Worm (Caenorhabditis elegans) whole organism, young adult: ENCODE measurements around the gene rars-1.
A peak's percentile ranks its signal among the peaks of the same experiment; 100 is the strongest.

Experiments
- C06A6.2 ChIP-seq: fragments of 200-800 bp; sonication (Bioruptor generic); conservative IDR thresholded peaks from 2 replicates; pipeline ENCODE4 v1.3.6; 2022; ENCODE audit warnings: missing genetic modification characterization, missing compliant biosample characterization
- C17E4.6 ChIP-seq: fragments of 200-800 bp; sonication (Bioruptor generic); IDR thresholded peaks from 2 replicates; pipeline ENCODE4 v1.3.6; 2022; ENCODE audit warnings: missing genetic modification reagents, missing genetic modification characterization, missing compliant biosample characterization
- F10E7.11 ChIP-seq: sonication (generic microtip); optimal IDR thresholded peaks from 2 replicates; lab custom pipeline; 2017; ENCODE audit warnings: mild to moderate bottlenecking, missing genetic modification characterization, moderate library complexity, missing compliant biosample characterization
- F23B12.7 ChIP-seq: sonication (generic microtip); optimal IDR thresholded peaks from 2 replicates; lab custom pipeline; 2017; ENCODE audit warnings: missing genetic modification characterization, mild to moderate bottlenecking, missing compliant biosample characterization, antibody characterized with exemption, moderate library complexity; ENCODE audit not compliant: insufficient read depth
- F33H1.4 ChIP-seq: fragments of 200-800 bp; sonication (Bioruptor generic); IDR thresholded peaks from 2 replicates; pipeline ENCODE4 v1.3.6; 2022; ENCODE audit warnings: missing genetic modification reagents, missing genetic modification characterization, missing compliant biosample characterization
- F37B4.10 ChIP-seq: fragments of 200-800 bp; sonication (Bioruptor generic); IDR thresholded peaks from 2 replicates; pipeline ENCODE4 v1.3.6; 2022; ENCODE audit warnings: missing genetic modification characterization, missing compliant biosample characterization
- F49E8.2 ChIP-seq: sonication (generic microtip); optimal IDR thresholded peaks from 3 replicates; lab custom pipeline; 2017; ENCODE audit warnings: missing genetic modification characterization, mild to moderate bottlenecking, missing compliant biosample characterization, antibody characterized with exemption, moderate library complexity; ENCODE audit not compliant: insufficient read depth
- F55B11.4 ChIP-seq: sonication (generic microtip); optimal IDR thresholded peaks from 2 replicates; lab custom pipeline; 2016; ENCODE audit warnings: missing compliant biosample characterization, missing genetic modification characterization, borderline replicate concordance; ENCODE audit not compliant: insufficient read depth
- F57A8.1 ChIP-seq: fragments of 200-800 bp; sonication (Bioruptor generic); optimal IDR thresholded peaks from 2 replicates; lab custom pipeline; 2018; ENCODE audit warnings: mild to moderate bottlenecking, missing genetic modification characterization, moderate library complexity, missing compliant biosample characterization
- F57C9.4 ChIP-seq: sonication (generic microtip); optimal IDR thresholded peaks from 2 replicates; lab custom pipeline; 2017; ENCODE audit warnings: mild to moderate bottlenecking, missing genetic modification characterization, missing compliant biosample characterization
- K11D2.4 ChIP-seq: fragments of 200-800 bp; sonication (Bioruptor generic); IDR thresholded peaks from 2 replicates; pipeline ENCODE4 v1.3.6; 2022; ENCODE audit warnings: missing genetic modification reagents, missing genetic modification characterization, missing compliant biosample characterization
- K12H6.12 ChIP-seq: fragments of 200-800 bp; sonication (Bioruptor generic); optimal IDR thresholded peaks from 2 replicates; lab custom pipeline; 2018; ENCODE audit warnings: mild to moderate bottlenecking, missing genetic modification characterization, missing compliant biosample characterization
- Y95B8A.8 ChIP-seq: fragments of 200-800 bp; sonication (Bioruptor generic); IDR thresholded peaks from 2 replicates; pipeline ENCODE4 v1.3.6; 2022; ENCODE audit warnings: missing genetic modification reagents, missing genetic modification characterization, missing compliant biosample characterization
- atf-7 ChIP-seq: sonication (generic microtip); optimal IDR thresholded peaks from 2 replicates; lab custom pipeline; 2017; ENCODE audit warnings: mild to moderate bottlenecking, missing genetic modification characterization, missing compliant biosample characterization
- cebp-2 ChIP-seq: fragments of 200-800 bp; sonication (Bioruptor generic); IDR thresholded peaks from 2 replicates; pipeline ENCODE4 v1.3.6; 2022; ENCODE audit warnings: missing genetic modification characterization, missing compliant biosample characterization
- ceh-100 ChIP-seq: fragments of 200-800 bp; sonication (Bioruptor generic); IDR thresholded peaks from 2 replicates; pipeline ENCODE4 v1.3.6; 2022; ENCODE audit warnings: missing genetic modification reagents, missing genetic modification characterization, missing compliant biosample characterization
- ceh-27 ChIP-seq: fragments of 200-800 bp; sonication (Bioruptor generic); optimal IDR thresholded peaks from 2 replicates; lab custom pipeline; 2018; ENCODE audit warnings: mild to moderate bottlenecking, missing genetic modification characterization, moderate library complexity, missing compliant biosample characterization
- ceh-79 ChIP-seq: sonication (generic microtip); optimal IDR thresholded peaks from 2 replicates; lab custom pipeline; 2017; ENCODE audit warnings: mild to moderate bottlenecking, missing genetic modification characterization, missing compliant biosample characterization
- ceh-91 ChIP-seq: fragments of 200-800 bp; sonication (Bioruptor generic); IDR thresholded peaks from 2 replicates; pipeline ENCODE4 v1.3.6; 2022; ENCODE audit warnings: missing genetic modification reagents, missing genetic modification characterization, missing compliant biosample characterization
- hmg-1.2 ChIP-seq: fragments of 200-800 bp; sonication (Bioruptor generic); IDR thresholded peaks from 2 replicates; pipeline ENCODE4 v1.3.6; 2022; ENCODE audit warnings: missing genetic modification reagents, missing genetic modification characterization, missing compliant biosample characterization
- hmg-20 ChIP-seq: fragments of 200-800 bp; sonication (Bioruptor generic); IDR thresholded peaks from 2 replicates; pipeline ENCODE4 v1.3.6; 2022; ENCODE audit warnings: missing genetic modification reagents, missing genetic modification characterization, missing compliant biosample characterization
- lag-1 ChIP-seq: fragments of 200-800 bp; sonication (Bioruptor generic); IDR thresholded peaks from 2 replicates; pipeline ENCODE4 v1.3.6; 2022; ENCODE audit warnings: missing genetic modification reagents, missing genetic modification characterization, missing compliant biosample characterization
- let-526 ChIP-seq: fragments of 200-800 bp; sonication (Bioruptor generic); IDR thresholded peaks from 2 replicates; pipeline ENCODE4 v1.3.6; 2022; ENCODE audit warnings: missing genetic modification reagents, missing genetic modification characterization, missing compliant biosample characterization
- lin-35 ChIP-seq, 3 experiments: fragments of 150-350 bp in 2 of 3; sonication (generic microtip) in 1 of 3; optimal IDR thresholded peaks; 2 replicates each; lab custom pipeline; 2014 to 2018; ENCODE audit warnings: missing biosample characterization in 3 of 3, missing genetic modification characterization in 3 of 3, missing genetic modification reagents in 3 of 3
- lin-40 ChIP-seq: sonication (generic microtip); optimal IDR thresholded peaks from 2 replicates; lab custom pipeline; 2016; ENCODE audit warnings: missing genetic modification characterization, mild to moderate bottlenecking, missing compliant biosample characterization, missing genotype, missing genetic modification reagents
- lir-1 ChIP-seq: fragments of 200-800 bp; sonication (Bioruptor generic); conservative IDR thresholded peaks from 2 replicates; pipeline ENCODE4 v1.3.6; 2022; ENCODE audit warnings: missing genetic modification reagents, missing genetic modification characterization, missing compliant biosample characterization
- lsl-1 ChIP-seq: fragments of 200-800 bp; sonication (Bioruptor generic); optimal IDR thresholded peaks from 2 replicates; lab custom pipeline; 2018; ENCODE audit warnings: mild to moderate bottlenecking, missing genetic modification characterization, moderate library complexity, missing compliant biosample characterization
- lsy-27 ChIP-seq: sonication (generic microtip); optimal IDR thresholded peaks from 2 replicates; lab custom pipeline; 2017; ENCODE audit warnings: missing genetic modification characterization, mild to moderate bottlenecking, missing compliant biosample characterization, antibody characterized with exemption, missing genotype, borderline replicate concordance; ENCODE audit not compliant: insufficient read depth
- madf-3 ChIP-seq: fragments of 200-800 bp; sonication (Bioruptor generic); IDR thresholded peaks from 2 replicates; pipeline ENCODE4 v1.3.6; 2022; ENCODE audit warnings: missing genetic modification reagents, missing genetic modification characterization, missing compliant biosample characterization
- madf-6 ChIP-seq: fragments of 200-800 bp; sonication (Bioruptor generic); IDR thresholded peaks from 2 replicates; pipeline ENCODE4 v1.3.6; 2022; ENCODE audit warnings: missing genetic modification reagents, missing genetic modification characterization, missing compliant biosample characterization
- mcd-1 ChIP-seq: fragments of 200-800 bp; sonication (Bioruptor generic); IDR thresholded peaks from 2 replicates; pipeline ENCODE4 v1.3.6; 2022; ENCODE audit warnings: missing genetic modification reagents, missing genetic modification characterization, missing compliant biosample characterization
- mes-4 ChIP-seq: sonication (generic microtip); optimal IDR thresholded peaks from 2 replicates; lab custom pipeline; 2016; ENCODE audit warnings: missing genotype, missing genetic modification characterization, missing compliant biosample characterization
- mxl-1 ChIP-seq: sonication (generic microtip); optimal IDR thresholded peaks from 2 replicates; lab custom pipeline; 2016; ENCODE audit warnings: missing genetic modification characterization, missing compliant biosample characterization
- nfya-1 ChIP-seq: sonication (generic microtip); optimal IDR thresholded peaks from 2 replicates; lab custom pipeline; 2017; ENCODE audit warnings: antibody characterized with exemption, missing compliant biosample characterization, missing genetic modification characterization, borderline replicate concordance; ENCODE audit not compliant: insufficient read depth
- nfya-2 ChIP-seq: fragments of 200-800 bp; sonication (Bioruptor generic); IDR thresholded peaks from 2 replicates; pipeline ENCODE4 v1.3.6; 2022; ENCODE audit warnings: missing genetic modification reagents, missing genetic modification characterization, missing compliant biosample characterization
- nhr-27 ChIP-seq: fragments of 200-800 bp; sonication (Bioruptor generic); optimal IDR thresholded peaks from 2 replicates; lab custom pipeline; 2018; ENCODE audit warnings: mild to moderate bottlenecking, missing genetic modification characterization, moderate library complexity, missing compliant biosample characterization
- nhr-90 ChIP-seq: sonication (generic microtip); optimal IDR thresholded peaks from 2 replicates; lab custom pipeline; 2016; ENCODE audit warnings: missing genotype, mild to moderate bottlenecking, missing genetic modification characterization, missing compliant biosample characterization
- pbrm-1 ChIP-seq: fragments of 200-800 bp; sonication (Bioruptor generic); IDR thresholded peaks from 2 replicates; pipeline ENCODE4 v1.3.6; 2022; ENCODE audit warnings: missing genetic modification reagents, missing genetic modification characterization, missing compliant biosample characterization
- rcor-1 ChIP-seq: fragments of 200-800 bp; sonication (Bioruptor generic); IDR thresholded peaks from 2 replicates; pipeline ENCODE4 v1.3.6; 2022; ENCODE audit warnings: missing genetic modification reagents, missing genetic modification characterization, missing compliant biosample characterization
- repo-1 ChIP-seq: sonication (generic microtip); optimal IDR thresholded peaks from 2 replicates; lab custom pipeline; 2017; ENCODE audit warnings: mild to moderate bottlenecking, missing genetic modification characterization, missing compliant biosample characterization
- rpc-1 ChIP-seq, 2 experiments: fragments of 150-350 bp in 1 of 2; sonication (generic microtip) in 1 of 2; optimal IDR thresholded peaks; 2 replicates each; lab custom pipeline; 2014 to 2018; ENCODE audit warnings: missing biosample characterization in 1 of 2, missing genetic modification characterization in 1 of 2, missing genetic modification reagents in 1 of 2, missing genotype in 1 of 2
- snpc-1.1 ChIP-seq: sonication (generic microtip); optimal IDR thresholded peaks from 2 replicates; lab custom pipeline; 2017; ENCODE audit warnings: missing genetic modification characterization, mild to moderate bottlenecking, missing compliant biosample characterization, antibody characterized with exemption, moderate library complexity, missing genotype, missing genetic modification reagents; ENCODE audit not compliant: insufficient read depth
- snpc-3.4 ChIP-seq: sonication (generic microtip); optimal IDR thresholded peaks from 2 replicates; lab custom pipeline; 2017; ENCODE audit warnings: missing genetic modification characterization, mild to moderate bottlenecking, missing compliant biosample characterization, antibody characterized with exemption, moderate library complexity, missing genotype, missing genetic modification reagents
- tlf-1 ChIP-seq: fragments of 200-800 bp; sonication (Bioruptor generic); optimal IDR thresholded peaks from 2 replicates; lab custom pipeline; 2018; ENCODE audit warnings: mild to moderate bottlenecking, missing genetic modification characterization, missing compliant biosample characterization
- unc-130 ChIP-seq: sonication (generic microtip); optimal IDR thresholded peaks from 2 replicates; lab custom pipeline; 2016; ENCODE audit warnings: missing genetic modification reagents, missing genetic modification characterization, missing compliant biosample characterization
- unc-62 ChIP-seq: fragments of 150-350 bp; optimal IDR thresholded peaks from 2 replicates; lab custom pipeline; 2014; ENCODE audit warnings: missing biosample characterization, missing genetic modification reagents, missing genetic modification characterization
- ztf-18 ChIP-seq: sonication (generic microtip); optimal IDR thresholded peaks from 2 replicates; lab custom pipeline; 2016; ENCODE audit warnings: missing genotype, mild to moderate bottlenecking, missing genetic modification characterization, missing compliant biosample characterization

The rars-1 gene

ce11 chrIII:4962886-4963285 lies 45.9 kb upstream of the rars-1 start, which contains the start of gene C27F2.9 (continued):
- peak; percentile 90 for TF ChIP-seq rcor-1 (GFP tag; lab: Robert Waterston, UW)
- TF ChIP-seq cebp-2 (GFP tag; lab: Robert Waterston, UW) = no peak
- TF ChIP-seq madf-3 (GFP tag; lab: Robert Waterston, UW) = peak; percentile 86; the same call in 1 of the 2 replicates
- no peak for TF ChIP-seq F37B4.10 (GFP tag; lab: Robert Waterston, UW)
- no peak; the same call in 1 of the 2 replicates for TF ChIP-seq lir-1
- TF ChIP-seq lsl-1 (GFP tag; lab: Kevin White, UChicago) = peak; percentile 77
- peak; percentile 90 for TF ChIP-seq mcd-1
- TF ChIP-seq pbrm-1 (GFP tag; lab: Robert Waterston, UW) = peak; percentile 73
- peak; percentile 83 for TF ChIP-seq K11D2.4 (GFP tag; lab: Robert Waterston, UW)
- no peak for TF ChIP-seq F10E7.11
- TF ChIP-seq lag-1 = no peak
- peak; percentile 82 to 98 (median 87) for TF ChIP-seq lin-35 (GFP tag; optimal IDR thresholded peaks at IDR 0.05; lab: Kevin White, UChicago)
- peak; percentile 48 for TF ChIP-seq unc-130 (GFP tag; lab: Kevin White, UChicago)
- TF ChIP-seq tlf-1 (GFP tag; lab: Kevin White, UChicago) = peak; percentile 83
- TF ChIP-seq ztf-18 (tag; lab: Kevin White, UChicago) = peak; percentile 98
- TF ChIP-seq let-526 (GFP tag; lab: Robert Waterston, UW) = no peak
- no peak for TF ChIP-seq unc-62 (GFP tag; lab: Kevin White, UChicago)
- TF ChIP-seq lsy-27 (tag; lab: Kevin White, UChicago) = no peak
- TF ChIP-seq F23B12.7 (tag; lab: Kevin White, UChicago) = peak; percentile 24
- no peak for TF ChIP-seq F57C9.4
- TF ChIP-seq hmg-1.2 (GFP tag; lab: Robert Waterston, UW) = peak; percentile 67
- no peak for TF ChIP-seq F55B11.4 (tag; lab: Kevin White, UChicago)
- no peak for TF ChIP-seq atf-7 (tag; lab: Kevin White, UChicago)
- TF ChIP-seq nfya-2 (GFP tag; lab: Robert Waterston, UW) = no peak
- TF ChIP-seq madf-6 = no peak
- no peak for TF ChIP-seq Y95B8A.8
- TF ChIP-seq C17E4.6 = no peak
- peak; percentile 54 for TF ChIP-seq K12H6.12
- no peak for TF ChIP-seq F49E8.2
- TF ChIP-seq nhr-90 (tag; lab: Kevin White, UChicago) = no peak
- TF ChIP-seq mxl-1 (tag; lab: Kevin White, UChicago) = no peak
- TF ChIP-seq lin-40 = peak; percentile 86
- TF ChIP-seq ceh-100 (GFP tag; lab: Robert Waterston, UW) = peak; percentile 67; the same call in 1 of the 2 replicates
- TF ChIP-seq mes-4 = no peak
- TF ChIP-seq ceh-27 (GFP tag; lab: Kevin White, UChicago) = peak; percentile 34
- TF ChIP-seq F57A8.1 (GFP tag; lab: Kevin White, UChicago) = no peak
- TF ChIP-seq nfya-1 (tag; lab: Kevin White, UChicago) = no peak
- no peak for TF ChIP-seq snpc-1.1 (tag; lab: Kevin White, UChicago)
- peak; percentile 79 for TF ChIP-seq F33H1.4 (GFP tag; lab: Robert Waterston, UW)
- TF ChIP-seq ceh-91 (GFP tag; lab: Robert Waterston, UW) = peak; percentile 61; the same call in 1 of the 2 replicates
- TF ChIP-seq snpc-3.4 (tag; lab: Kevin White, UChicago) = peak; percentile 69
- TF ChIP-seq nhr-27 (tag; lab: Kevin White, UChicago) = no peak
- peak; percentile 56 for TF ChIP-seq repo-1 (tag; lab: Kevin White, UChicago)
- no peak for TF ChIP-seq rpc-1 (optimal IDR thresholded peaks at IDR 0.05; lab: Kevin White, UChicago)
- no peak for TF ChIP-seq rpc-1 (tag; optimal IDR thresholded peaks at IDR 0.05; lab: Kevin White, UChicago)
- TF ChIP-seq ceh-79 (tag; lab: Kevin White, UChicago) = no peak
- TF ChIP-seq hmg-20 (GFP tag; lab: Robert Waterston, UW) = peak; percentile 85
- TF ChIP-seq C06A6.2 (GFP tag; lab: Robert Waterston, UW) = 0 out of 2 replicates have a peak, but pooled peaks have one; percentile 34
